Worm (Caenorhabditis elegans) whole organism, young adult: ENCODE measurements around the gene C02F5.12.
A peak's percentile ranks its signal among the peaks of the same experiment; 100 is the strongest.

Source experiments
- B0035.1 ChIP-seq: sonication (generic microtip); optimal IDR thresholded peaks from 2 replicates; lab custom pipeline; 2016; ENCODE audit warnings: missing genetic modification characterization, mild to moderate bottlenecking, missing compliant biosample characterization, missing genotype, missing genetic modification reagents
- B0261.1 ChIP-seq: sonication (generic microtip); optimal IDR thresholded peaks from 2 replicates; lab custom pipeline; 2016; ENCODE audit warnings: mild to moderate bottlenecking, missing genetic modification characterization, moderate library complexity, missing compliant biosample characterization
- C06A6.2 ChIP-seq: fragments of 200-800 bp; sonication (Bioruptor generic); conservative IDR thresholded peaks from 2 replicates; pipeline ENCODE4 v1.3.6; 2022; ENCODE audit warnings: missing genetic modification characterization, missing compliant biosample characterization
- F22D6.2 ChIP-seq: sonication (generic microtip); optimal IDR thresholded peaks from 2 replicates; lab custom pipeline; 2016; ENCODE audit warnings: mild to moderate bottlenecking, missing genetic modification characterization, missing compliant biosample characterization
- F33H1.4 ChIP-seq: fragments of 200-800 bp; sonication (Bioruptor generic); IDR thresholded peaks from 2 replicates; pipeline ENCODE4 v1.3.6; 2022; ENCODE audit warnings: missing genetic modification reagents, missing genetic modification characterization, missing compliant biosample characterization
- K11D2.4 ChIP-seq: fragments of 200-800 bp; sonication (Bioruptor generic); IDR thresholded peaks from 2 replicates; pipeline ENCODE4 v1.3.6; 2022; ENCODE audit warnings: missing genetic modification reagents, missing genetic modification characterization, missing compliant biosample characterization
- T07F8.4 ChIP-seq: sonication (generic microtip); optimal IDR thresholded peaks from 2 replicates; lab custom pipeline; 2016; ENCODE audit warnings: mild to moderate bottlenecking, missing genetic modification characterization, moderate library complexity, missing compliant biosample characterization
- Y53F4B.3 ChIP-seq: fragments of 200-800 bp; sonication (Bioruptor generic); IDR thresholded peaks from 2 replicates; pipeline ENCODE4 v1.3.6; 2022; ENCODE audit warnings: missing genetic modification reagents, missing genetic modification characterization, missing compliant biosample characterization
- Y53G8AR.9 ChIP-seq: fragments of 200-800 bp; sonication (Bioruptor generic); conservative IDR thresholded peaks from 2 replicates; pipeline ENCODE4 v1.3.6; 2022; ENCODE audit warnings: missing genetic modification reagents, missing genetic modification characterization, missing compliant biosample characterization
- Y79H2A.3 ChIP-seq: fragments of 200-800 bp; sonication (Bioruptor generic); conservative IDR thresholded peaks from 2 replicates; pipeline ENCODE4 v1.3.6; 2022; ENCODE audit warnings: missing genetic modification reagents, missing genetic modification characterization, missing compliant biosample characterization
- Y95B8A.8 ChIP-seq: fragments of 200-800 bp; sonication (Bioruptor generic); IDR thresholded peaks from 2 replicates; pipeline ENCODE4 v1.3.6; 2022; ENCODE audit warnings: missing genetic modification reagents, missing genetic modification characterization, missing compliant biosample characterization
- akir-1 ChIP-seq: fragments of 200-800 bp; sonication (Bioruptor generic); optimal IDR thresholded peaks from 2 replicates; lab custom pipeline; 2018; ENCODE audit warnings: mild to moderate bottlenecking, missing genetic modification characterization, moderate library complexity, missing compliant biosample characterization
- bed-2 ChIP-seq: fragments of 200-800 bp; sonication (Bioruptor generic); IDR thresholded peaks from 2 replicates; pipeline ENCODE4 v1.3.6; 2022; ENCODE audit warnings: missing genetic modification reagents, missing genetic modification characterization, missing compliant biosample characterization
- ccch-3 ChIP-seq: fragments of 200-800 bp; sonication (Bioruptor generic); optimal IDR thresholded peaks from 2 replicates; lab custom pipeline; 2018; ENCODE audit warnings: mild to moderate bottlenecking, missing genetic modification characterization, missing compliant biosample characterization
- cebp-1 ChIP-seq, 2 experiments: fragments of 200-800 bp in 1 of 2; sonication (Bioruptor generic) in 1 of 2; sonication (generic microtip) in 1 of 2; IDR thresholded peaks in 1 of 2; optimal IDR thresholded peaks in 1 of 2; 2 replicates each; pipeline versions ENCODE4 v1.3.6 to Lab custom; 2017 to 2022; ENCODE audit warnings: missing compliant biosample characterization in 2 of 2, missing genetic modification characterization in 2 of 2, mild to moderate bottlenecking in 1 of 2, missing genetic modification reagents in 1 of 2, moderate library complexity in 1 of 2
- cebp-2 ChIP-seq: fragments of 200-800 bp; sonication (Bioruptor generic); IDR thresholded peaks from 2 replicates; pipeline ENCODE4 v1.3.6; 2022; ENCODE audit warnings: missing genetic modification characterization, missing compliant biosample characterization
- ceh-100 ChIP-seq: fragments of 200-800 bp; sonication (Bioruptor generic); IDR thresholded peaks from 2 replicates; pipeline ENCODE4 v1.3.6; 2022; ENCODE audit warnings: missing genetic modification reagents, missing genetic modification characterization, missing compliant biosample characterization
- ceh-27 ChIP-seq: fragments of 200-800 bp; sonication (Bioruptor generic); optimal IDR thresholded peaks from 2 replicates; lab custom pipeline; 2018; ENCODE audit warnings: mild to moderate bottlenecking, missing genetic modification characterization, moderate library complexity, missing compliant biosample characterization
- ceh-40 ChIP-seq: fragments of 200-800 bp; sonication (Bioruptor generic); IDR thresholded peaks from 2 replicates; pipeline ENCODE4 v1.3.6; 2022; ENCODE audit warnings: missing genetic modification characterization, missing compliant biosample characterization
- ceh-79 ChIP-seq: sonication (generic microtip); optimal IDR thresholded peaks from 2 replicates; lab custom pipeline; 2017; ENCODE audit warnings: mild to moderate bottlenecking, missing genetic modification characterization, missing compliant biosample characterization
- ceh-91 ChIP-seq: fragments of 200-800 bp; sonication (Bioruptor generic); IDR thresholded peaks from 2 replicates; pipeline ENCODE4 v1.3.6; 2022; ENCODE audit warnings: missing genetic modification reagents, missing genetic modification characterization, missing compliant biosample characterization
- dpff-1 ChIP-seq: sonication (generic microtip); optimal IDR thresholded peaks from 2 replicates; lab custom pipeline; 2017; ENCODE audit warnings: mild to moderate bottlenecking, missing genetic modification characterization, missing compliant biosample characterization
- efl-1 ChIP-seq: fragments of 150-350 bp; optimal IDR thresholded peaks from 2 replicates; lab custom pipeline; 2014; ENCODE audit warnings: missing biosample characterization, missing genetic modification reagents, missing genetic modification characterization
- egrh-3 ChIP-seq: fragments of 200-800 bp; sonication (Bioruptor generic); IDR thresholded peaks from 2 replicates; pipeline ENCODE4 v1.3.6; 2022; ENCODE audit warnings: missing genetic modification reagents, missing genetic modification characterization, missing compliant biosample characterization
- fkh-3 ChIP-seq: sonication (generic microtip); optimal IDR thresholded peaks from 2 replicates; lab custom pipeline; 2016; ENCODE audit warnings: mild to moderate bottlenecking, missing genetic modification characterization, missing compliant biosample characterization
- him-1 ChIP-seq: sonication (generic microtip); optimal IDR thresholded peaks from 2 replicates; lab custom pipeline; 2016; ENCODE audit warnings: missing genotype, missing genetic modification reagents, missing genetic modification characterization, missing compliant biosample characterization
- hlh-12 ChIP-seq: sonication (generic microtip); optimal IDR thresholded peaks from 2 replicates; lab custom pipeline; 2016; ENCODE audit warnings: missing genetic modification characterization, missing compliant biosample characterization
- hmg-1.2 ChIP-seq: fragments of 200-800 bp; sonication (Bioruptor generic); IDR thresholded peaks from 2 replicates; pipeline ENCODE4 v1.3.6; 2022; ENCODE audit warnings: missing genetic modification reagents, missing genetic modification characterization, missing compliant biosample characterization
- lin-35 ChIP-seq, 3 experiments: fragments of 150-350 bp in 2 of 3; sonication (generic microtip) in 1 of 3; optimal IDR thresholded peaks; 2 replicates each; lab custom pipeline; 2014 to 2018; ENCODE audit warnings: missing biosample characterization in 3 of 3, missing genetic modification characterization in 3 of 3, missing genetic modification reagents in 3 of 3
- lin-40 ChIP-seq: sonication (generic microtip); optimal IDR thresholded peaks from 2 replicates; lab custom pipeline; 2016; ENCODE audit warnings: missing genetic modification characterization, mild to moderate bottlenecking, missing compliant biosample characterization, missing genotype, missing genetic modification reagents
- lir-1 ChIP-seq: fragments of 200-800 bp; sonication (Bioruptor generic); conservative IDR thresholded peaks from 2 replicates; pipeline ENCODE4 v1.3.6; 2022; ENCODE audit warnings: missing genetic modification reagents, missing genetic modification characterization, missing compliant biosample characterization
- madf-10 ChIP-seq: sonication (generic microtip); optimal IDR thresholded peaks from 2 replicates; lab custom pipeline; 2016; ENCODE audit warnings: mild to moderate bottlenecking, missing genetic modification characterization, missing compliant biosample characterization
- madf-3 ChIP-seq: fragments of 200-800 bp; sonication (Bioruptor generic); IDR thresholded peaks from 2 replicates; pipeline ENCODE4 v1.3.6; 2022; ENCODE audit warnings: missing genetic modification reagents, missing genetic modification characterization, missing compliant biosample characterization
- madf-6 ChIP-seq: fragments of 200-800 bp; sonication (Bioruptor generic); IDR thresholded peaks from 2 replicates; pipeline ENCODE4 v1.3.6; 2022; ENCODE audit warnings: missing genetic modification reagents, missing genetic modification characterization, missing compliant biosample characterization
- madf-8 ChIP-seq: fragments of 200-800 bp; sonication (Bioruptor generic); conservative IDR thresholded peaks from 2 replicates; pipeline ENCODE4 v1.3.6; 2022; ENCODE audit warnings: missing genetic modification reagents, missing genetic modification characterization, missing compliant biosample characterization
- nfya-2 ChIP-seq: fragments of 200-800 bp; sonication (Bioruptor generic); IDR thresholded peaks from 2 replicates; pipeline ENCODE4 v1.3.6; 2022; ENCODE audit warnings: missing genetic modification reagents, missing genetic modification characterization, missing compliant biosample characterization
- nfyb-1 ChIP-seq: fragments of 200-800 bp; sonication (Bioruptor generic); IDR thresholded peaks from 2 replicates; pipeline ENCODE4 v1.3.6; 2022; ENCODE audit warnings: missing genetic modification reagents, missing genetic modification characterization, missing compliant biosample characterization
- nhr-120 ChIP-seq: fragments of 200-800 bp; sonication (Bioruptor generic); IDR thresholded peaks from 2 replicates; pipeline ENCODE4 v1.3.6; 2022; ENCODE audit warnings: missing genetic modification characterization, missing compliant biosample characterization
- nhr-80 ChIP-seq: sonication (generic microtip); optimal IDR thresholded peaks from 2 replicates; lab custom pipeline; 2016; ENCODE audit warnings: missing genetic modification characterization, missing compliant biosample characterization
- nhr-90 ChIP-seq: sonication (generic microtip); optimal IDR thresholded peaks from 2 replicates; lab custom pipeline; 2016; ENCODE audit warnings: missing genotype, mild to moderate bottlenecking, missing genetic modification characterization, missing compliant biosample characterization
- pbrm-1 ChIP-seq: fragments of 200-800 bp; sonication (Bioruptor generic); IDR thresholded peaks from 2 replicates; pipeline ENCODE4 v1.3.6; 2022; ENCODE audit warnings: missing genetic modification reagents, missing genetic modification characterization, missing compliant biosample characterization
- rec-8 ChIP-seq, 2 experiments: sonication (generic microtip); optimal IDR thresholded peaks; 2 replicates each; lab custom pipeline; 2016; ENCODE audit warnings: mild to moderate bottlenecking in 2 of 2, missing genetic modification characterization in 2 of 2, missing genetic modification reagents in 2 of 2, missing genotype in 2 of 2, missing biosample characterization in 1 of 2, missing compliant biosample characterization in 1 of 2, moderate library complexity in 1 of 2
- repo-1 ChIP-seq: sonication (generic microtip); optimal IDR thresholded peaks from 2 replicates; lab custom pipeline; 2017; ENCODE audit warnings: mild to moderate bottlenecking, missing genetic modification characterization, missing compliant biosample characterization
- sea-2 ChIP-seq: fragments of 200-800 bp; sonication (Bioruptor generic); IDR thresholded peaks from 2 replicates; pipeline ENCODE4 v1.3.6; 2022; ENCODE audit warnings: missing genetic modification characterization, missing compliant biosample characterization
- somi-1 ChIP-seq: fragments of 200-800 bp; sonication (Bioruptor generic); optimal IDR thresholded peaks from 2 replicates; lab custom pipeline; 2018; ENCODE audit warnings: mild to moderate bottlenecking, missing genetic modification characterization, missing compliant biosample characterization
- sptf-2 ChIP-seq: fragments of 200-800 bp; sonication (Bioruptor generic); optimal IDR thresholded peaks from 2 replicates; lab custom pipeline; 2018; ENCODE audit warnings: mild to moderate bottlenecking, missing genetic modification characterization, missing compliant biosample characterization
- tlf-1 ChIP-seq: fragments of 200-800 bp; sonication (Bioruptor generic); optimal IDR thresholded peaks from 2 replicates; lab custom pipeline; 2018; ENCODE audit warnings: mild to moderate bottlenecking, missing genetic modification characterization, missing compliant biosample characterization
- unc-62 ChIP-seq: fragments of 150-350 bp; optimal IDR thresholded peaks from 2 replicates; lab custom pipeline; 2014; ENCODE audit warnings: missing biosample characterization, missing genetic modification reagents, missing genetic modification characterization
- ztf-25 ChIP-seq: fragments of 200-800 bp; sonication (Bioruptor generic); IDR thresholded peaks from 2 replicates; pipeline ENCODE4 v1.3.6; 2022; ENCODE audit warnings: missing genetic modification reagents, missing genetic modification characterization, missing compliant biosample characterization

C02F5.12 gene

DNA sequence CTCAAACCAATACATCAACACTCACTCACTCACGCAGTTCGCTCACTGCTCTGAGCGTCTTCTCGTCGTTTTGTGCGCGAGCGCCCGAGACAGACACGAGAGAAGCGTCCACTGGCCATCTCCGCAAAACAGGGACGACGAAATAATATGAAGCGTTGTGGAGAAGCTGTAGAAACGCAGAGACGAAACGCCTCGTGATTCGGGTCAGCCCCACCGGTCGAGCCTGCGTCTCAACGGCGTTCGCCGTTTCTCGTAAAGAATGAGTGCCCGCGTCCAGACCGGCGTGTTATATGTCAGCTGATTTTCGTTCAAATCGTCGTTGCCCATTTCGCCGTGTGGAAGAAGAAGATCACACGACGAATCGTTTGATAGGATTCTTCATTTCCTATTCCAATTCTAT, 15.3 kb downstream of the C02F5.12 start, which contains the start of gene fbxl-1 (continued):
- TF ChIP-seq ceh-27 (GFP tag; lab: Kevin White, UChicago) = peak; percentile 61
- TF ChIP-seq ceh-40 = no peak
- no peak for TF ChIP-seq dpff-1 (tag; lab: Kevin White, UChicago)
- TF ChIP-seq K11D2.4 = peak; percentile 77; the same call in 1 of the 2 replicates
- TF ChIP-seq unc-62 = no peak
- TF ChIP-seq akir-1 (GFP tag; lab: Kevin White, UChicago) = no peak
- no peak for TF ChIP-seq Y53G8AR.9 (GFP tag; lab: Robert Waterston, UW)
- TF ChIP-seq cebp-2 = no peak
- peak; percentile 47 for TF ChIP-seq nhr-90 (tag; lab: Kevin White, UChicago)
- peak; percentile 90 for TF ChIP-seq madf-10 (tag; lab: Kevin White, UChicago)
- TF ChIP-seq nfya-2 (GFP tag; lab: Robert Waterston, UW) = no peak
- no peak for TF ChIP-seq lin-35 (GFP tag; optimal IDR thresholded peaks at IDR 0.05; lab: Kevin White, UChicago)
- TF ChIP-seq ceh-79 (tag; lab: Kevin White, UChicago) = no peak
- no peak for TF ChIP-seq B0035.1 (tag; lab: Kevin White, UChicago)
- TF ChIP-seq F33H1.4 (GFP tag; lab: Robert Waterston, UW) = peak; percentile 16; the same call in 1 of the 2 replicates
- peak; percentile 63 for TF ChIP-seq lin-40
- no peak for TF ChIP-seq Y53F4B.3
- TF ChIP-seq ztf-25 = no peak
- no peak for TF ChIP-seq Y79H2A.3 (GFP tag; lab: Robert Waterston, UW)
- TF ChIP-seq madf-6 (GFP tag; lab: Robert Waterston, UW) = peak; percentile 27; the same call in 1 of the 2 replicates
- TF ChIP-seq ccch-3 (GFP tag; lab: Kevin White, UChicago) = no peak
- TF ChIP-seq bed-2 = no peak
- TF ChIP-seq pbrm-1 (GFP tag; lab: Robert Waterston, UW) = peak; percentile 68; the same call in 1 of the 2 replicates
- TF ChIP-seq madf-3 (GFP tag; lab: Robert Waterston, UW) = no peak
- peak; percentile 53; the same call in 1 of the 2 replicates for TF ChIP-seq C06A6.2 (GFP tag; lab: Robert Waterston, UW)
- no peak for TF ChIP-seq nhr-120
- TF ChIP-seq ceh-91 = 0 out of 2 replicates have a peak, but pooled peaks have one; percentile 30
- TF ChIP-seq lir-1 = peak; percentile 82
- no peak for TF ChIP-seq B0261.1 (tag; lab: Kevin White, UChicago)
- TF ChIP-seq rec-8 (tag; optimal IDR thresholded peaks at IDR 0.05; lab: Kevin White, UChicago) = no peak
- peak; percentile 30 for TF ChIP-seq repo-1
- TF ChIP-seq Y95B8A.8 (GFP tag; lab: Robert Waterston, UW) = no peak
- TF ChIP-seq madf-8 (GFP tag; lab: Robert Waterston, UW) = no peak
- TF ChIP-seq fkh-3 (tag; lab: Kevin White, UChicago) = no peak
- TF ChIP-seq hmg-1.2 (GFP tag; lab: Robert Waterston, UW) = peak; percentile 79; the same call in 1 of the 2 replicates
- no peak for TF ChIP-seq him-1
- TF ChIP-seq cebp-1 (GFP tag; IDR thresholded peaks at IDR 0.05; lab: Robert Waterston, UW) = peak; percentile 57; the same call in 1 of the 2 replicates
- peak; percentile 92 for TF ChIP-seq cebp-1 (tag; optimal IDR thresholded peaks at IDR 0.05; lab: Kevin White, UChicago)
- no peak for TF ChIP-seq hlh-12 (tag; lab: Kevin White, UChicago)
- peak; percentile 85 for TF ChIP-seq nhr-80 (tag; lab: Kevin White, UChicago)
- TF ChIP-seq tlf-1 (GFP tag; lab: Kevin White, UChicago) = peak; percentile 25
- peak; percentile 42 for TF ChIP-seq ceh-100 (GFP tag; lab: Robert Waterston, UW)
- no peak for TF ChIP-seq T07F8.4 (tag; lab: Kevin White, UChicago)
- peak; percentile 63 for TF ChIP-seq somi-1 (GFP tag; lab: Kevin White, UChicago)
- peak; percentile 29 for TF ChIP-seq F22D6.2 (tag; lab: Kevin White, UChicago)
- TF ChIP-seq sea-2 (GFP tag; lab: Robert Waterston, UW) = no peak
- no peak for TF ChIP-seq efl-1 (GFP tag; lab: Kevin White, UChicago)
- peak; percentile 35; the same call in 1 of the 2 replicates for TF ChIP-seq egrh-3 (GFP tag; lab: Robert Waterston, UW)
- no peak for TF ChIP-seq sptf-2 (GFP tag; lab: Kevin White, UChicago)
- TF ChIP-seq nfyb-1 = peak; percentile 79; the same call in 1 of the 2 replicates
